Fruit fly (Drosophila melanogaster) whole organism, prepupa: Measurements from ENCODE around the gene CG17239.
A peak's percentile ranks its signal among the peaks of the same experiment; 100 is the strongest.

ENCODE experiments used
- Blimp-1 ChIP-seq: fragments of 200-800 bp; sonication (Bioruptor generic); optimal IDR thresholded peaks from 3 replicates; lab custom pipeline; 2017; ENCODE audit warnings: missing biosample characterization, missing genetic modification characterization, mild to moderate bottlenecking, moderate library complexity, missing genetic modification reagents
- CG10669 ChIP-seq: fragments of 200-800 bp; sonication (Bioruptor generic); optimal IDR thresholded peaks from 3 replicates; lab custom pipeline; 2018; ENCODE audit warnings: missing biosample characterization, mild to moderate bottlenecking, missing genetic modification characterization, moderate library complexity
- CG11294 ChIP-seq: fragments of 200-800 bp; sonication (Bioruptor generic); IDR thresholded peaks from 2 replicates; pipeline ENCODE4 v1.3.6; 2022; ENCODE audit warnings: missing biosample characterization, missing genetic modification characterization
- CG11762 ChIP-seq: fragments of 200-800 bp; sonication (Bioruptor generic); optimal IDR thresholded peaks from 3 replicates; lab custom pipeline; 2016; ENCODE audit warnings: missing biosample characterization, missing genetic modification characterization; ENCODE audit not compliant: insufficient read depth
- CG1621 ChIP-seq: fragments of 200-800 bp; sonication (Bioruptor generic); optimal IDR thresholded peaks from 3 replicates; lab custom pipeline; 2018; ENCODE audit warnings: missing biosample characterization, mild to moderate bottlenecking, missing genetic modification characterization
- CG16779 ChIP-seq: fragments of 200-800 bp; sonication (Bioruptor generic); optimal IDR thresholded peaks from 3 replicates; lab custom pipeline; 2017; ENCODE audit warnings: missing biosample characterization, mild to moderate bottlenecking, missing genetic modification characterization
- CG3032 ChIP-seq: fragments of 200-800 bp; optimal IDR thresholded peaks from 2 replicates; lab custom pipeline; 2019; ENCODE audit warnings: missing biosample characterization, mild to moderate bottlenecking, missing genetic modification characterization, moderate library complexity
- CG31627 ChIP-seq: fragments of 200-800 bp; sonication (Bioruptor generic); optimal IDR thresholded peaks from 3 replicates; lab custom pipeline; 2016; ENCODE audit warnings: missing biosample characterization, missing genetic modification characterization
- CG32006 ChIP-seq: fragments of 200-800 bp; sonication (Bioruptor generic); optimal IDR thresholded peaks from 3 replicates; lab custom pipeline; 2017; ENCODE audit warnings: missing biosample characterization, mild to moderate bottlenecking, missing genetic modification characterization
- CG34406 ChIP-seq: fragments of 200-800 bp; sonication (Bioruptor generic); optimal IDR thresholded peaks from 3 replicates; lab custom pipeline; 2016; ENCODE audit warnings: missing biosample characterization, missing genetic modification characterization
- CG3919 ChIP-seq: fragments of 200-800 bp; sonication (Bioruptor generic); optimal IDR thresholded peaks from 3 replicates; lab custom pipeline; 2016; ENCODE audit warnings: missing biosample characterization, missing genetic modification characterization
- CG4318 ChIP-seq: fragments of 200-800 bp; sonication (Bioruptor generic); optimal IDR thresholded peaks from 3 replicates; lab custom pipeline; 2017; ENCODE audit warnings: missing biosample characterization, mild to moderate bottlenecking, missing genetic modification characterization
- CG6163 ChIP-seq: fragments of 200-800 bp; sonication (Bioruptor generic); IDR thresholded peaks from 3 replicates; pipeline ENCODE4 v1.3.6; 2022; ENCODE audit warnings: missing biosample characterization, missing genetic modification characterization
- CG6276 ChIP-seq: fragments of 200-800 bp; sonication (Bioruptor generic); optimal IDR thresholded peaks from 2 replicates; lab custom pipeline; 2017; ENCODE audit warnings: missing biosample characterization, mild to moderate bottlenecking, missing genetic modification characterization
- CG6792 ChIP-seq: fragments of 200-800 bp; sonication (Bioruptor generic); optimal IDR thresholded peaks from 3 replicates; lab custom pipeline; 2016; ENCODE audit warnings: missing biosample characterization, missing genetic modification characterization
- CG8319 ChIP-seq: fragments of 200-800 bp; sonication (Bioruptor generic); optimal IDR thresholded peaks from 3 replicates; lab custom pipeline; 2016; ENCODE audit warnings: missing biosample characterization, missing genetic modification characterization
- CG8632 ChIP-seq: fragments of 200-800 bp; sonication (Bioruptor generic); optimal IDR thresholded peaks from 3 replicates; lab custom pipeline; 2016; ENCODE audit warnings: missing biosample characterization, missing genetic modification characterization
- CG9139 ChIP-seq: fragments of 200-800 bp; sonication (Bioruptor generic); optimal IDR thresholded peaks from 3 replicates; lab custom pipeline; 2017; ENCODE audit warnings: missing biosample characterization, mild to moderate bottlenecking, missing genetic modification characterization
- Eip78C ChIP-seq: fragments of 200-800 bp; sonication (Bioruptor generic); peaks from one replicate; lab custom pipeline; 2016; ENCODE audit warnings: missing biosample characterization, missing genetic modification characterization
- Ets21C ChIP-seq: fragments of 200-800 bp; sonication (Bioruptor generic); optimal IDR thresholded peaks from 3 replicates; lab custom pipeline; 2016; ENCODE audit warnings: missing biosample characterization, missing genetic modification characterization
- Gug ChIP-seq: fragments of 200-800 bp; sonication (Bioruptor generic); IDR thresholded peaks from 2 replicates; pipeline ENCODE4 v1.3.6; 2022; ENCODE audit warnings: missing biosample characterization, missing genetic modification characterization
- Hr38 ChIP-seq: sonication (Bioruptor generic); optimal IDR thresholded peaks from 2 replicates; lab custom pipeline; 2016; ENCODE audit warnings: missing biosample characterization, missing genetic modification characterization
- Hr39 ChIP-seq: fragments of 200-800 bp; sonication (Bioruptor generic); optimal IDR thresholded peaks from 2 replicates; lab custom pipeline; 2016; ENCODE audit warnings: missing biosample characterization, missing genetic modification characterization
- Lpt ChIP-seq: fragments of 200-800 bp; sonication (Bioruptor generic); optimal IDR thresholded peaks from 3 replicates; lab custom pipeline; 2016; ENCODE audit warnings: missing biosample characterization, missing genetic modification characterization
- Met ChIP-seq: fragments of 200-800 bp; sonication (Bioruptor generic); optimal IDR thresholded peaks from 3 replicates; lab custom pipeline; 2016; ENCODE audit warnings: missing biosample characterization, missing genetic modification characterization
- Smox ChIP-seq: fragments of 200-800 bp; sonication (Bioruptor generic); optimal IDR thresholded peaks from 3 replicates; lab custom pipeline; 2016; ENCODE audit warnings: missing biosample characterization, missing genetic modification characterization
- Sox102F ChIP-seq: fragments of 200-800 bp; sonication (Bioruptor generic); optimal IDR thresholded peaks from 2 replicates; lab custom pipeline; 2016; ENCODE audit warnings: missing biosample characterization, mild to moderate bottlenecking, missing genetic modification characterization
- Sox14 ChIP-seq: fragments of 200-800 bp; sonication (Bioruptor generic); optimal IDR thresholded peaks from 3 replicates; lab custom pipeline; 2016; ENCODE audit warnings: missing biosample characterization, missing genetic modification characterization
- acj6 ChIP-seq: fragments of 200-800 bp; sonication (Bioruptor generic); optimal IDR thresholded peaks from 3 replicates; lab custom pipeline; 2016; ENCODE audit warnings: missing biosample characterization, missing genetic modification characterization
- cyc ChIP-seq: fragments of 200-800 bp; sonication (Bioruptor generic); optimal IDR thresholded peaks from 3 replicates; lab custom pipeline; 2016; ENCODE audit warnings: missing biosample characterization, missing genetic modification characterization
- dsx ChIP-seq: fragments of 200-800 bp; optimal IDR thresholded peaks from 3 replicates; lab custom pipeline; 2019; ENCODE audit warnings: missing biosample characterization, mild to moderate bottlenecking, missing genetic modification characterization, moderate library complexity; ENCODE audit not compliant: poor library complexity, severe bottlenecking
- fd59A ChIP-seq: fragments of 200-800 bp; sonication (Bioruptor generic); optimal IDR thresholded peaks from 2 replicates; lab custom pipeline; 2017; ENCODE audit warnings: missing biosample characterization, mild to moderate bottlenecking, missing genetic modification characterization, missing genetic modification reagents
- fd85E ChIP-seq: fragments of 200-800 bp; sonication (Bioruptor generic); optimal IDR thresholded peaks from 3 replicates; lab custom pipeline; 2016; ENCODE audit warnings: missing biosample characterization, missing genetic modification characterization
- fkh ChIP-seq: fragments of 200-800 bp; sonication (Bioruptor generic); optimal IDR thresholded peaks from 3 replicates; lab custom pipeline; 2017; ENCODE audit warnings: missing biosample characterization, mild to moderate bottlenecking, missing genetic modification characterization, moderate library complexity
- lz ChIP-seq: fragments of 200-800 bp; sonication (Bioruptor generic); optimal IDR thresholded peaks from 3 replicates; lab custom pipeline; 2016; ENCODE audit warnings: missing biosample characterization, missing genetic modification characterization
- net ChIP-seq: fragments of 200-800 bp; sonication (Bioruptor generic); optimal IDR thresholded peaks from 3 replicates; lab custom pipeline; 2016; ENCODE audit warnings: missing biosample characterization, missing genetic modification characterization
- pdm3 ChIP-seq: fragments of 200-800 bp; sonication (Bioruptor generic); optimal IDR thresholded peaks from 3 replicates; lab custom pipeline; 2016; ENCODE audit warnings: missing biosample characterization, missing genetic modification characterization
- salr ChIP-seq, 2 experiments: fragments of 200-800 bp; sonication (Bioruptor generic); optimal IDR thresholded peaks; 3 replicates each; lab custom pipeline; 2016 to 2018; ENCODE audit warnings: missing biosample characterization in 2 of 2, missing genetic modification characterization in 2 of 2, mild to moderate bottlenecking in 1 of 2
- ss ChIP-seq, 2 experiments: fragments of 200-800 bp; sonication (Bioruptor generic); optimal IDR thresholded peaks; 2 replicates in 1 of 2; 3 replicates in 1 of 2; lab custom pipeline; 2017 to 2018; ENCODE audit warnings: mild to moderate bottlenecking in 2 of 2, missing biosample characterization in 2 of 2, missing genetic modification characterization in 2 of 2, moderate library complexity in 1 of 2
- vri ChIP-seq: fragments of 200-800 bp; sonication (Bioruptor generic); optimal IDR thresholded peaks from 3 replicates; lab custom pipeline; 2016; ENCODE audit warnings: missing biosample characterization, mild to moderate bottlenecking, missing genetic modification characterization

CG17239 gene

dm6 chr2L:2263142-2263541, 11.0 kb upstream of the CG17239 start, which contains the start of gene CG4270:
Gene CG4270 (plus strand): TSS chr2L:2263442.
- TF ChIP-seq CG6163 (GFP tag; lab: Robert Waterston, UW) (no peak), CG8632 (no peak), CG6792 (GFP tag; lab: Kevin White, UChicago) (no peak), fd85E (GFP tag; lab: Kevin White, UChicago) (no peak), cyc (GFP tag; lab: Kevin White, UChicago) (no peak), fd59A (GFP tag; lab: Kevin White, UChicago) (no peak), Sox14 (no peak), fkh (GFP tag; lab: Kevin White, UChicago) (no peak), CG34406 (GFP tag; lab: Kevin White, UChicago) (no peak), Smox (GFP tag; lab: Kevin White, UChicago) (no peak), CG8319 (GFP tag; lab: Kevin White, UChicago) (no peak), lz (GFP tag; lab: Kevin White, UChicago) (no peak), CG4318 (GFP tag; lab: Kevin White, UChicago) (no peak), Met (GFP tag; lab: Kevin White, UChicago) (no peak), Eip78C (GFP tag; lab: Kevin White, UChicago) (no peak)
- TF ChIP-seq, all 60 proteins: peak for 0

- TF ChIP-seq ss (GFP tag; optimal IDR thresholded peaks at IDR 0.05; lab: Kevin White, UChicago) (no peak), dsx (GFP tag; lab: Kevin White, UChicago) (no peak), CG4318 (GFP tag; lab: Kevin White, UChicago) (no peak), acj6 (GFP tag; lab: Kevin White, UChicago) (no peak), fkh (GFP tag; lab: Kevin White, UChicago) (no peak), CG11762 (no peak)
Observed at dm6 chr2L:2254950-2255349, 2.8 kb upstream of the CG17239 start, which contains the start of gene Send1. Gene Send1 (minus strand): TSS chr2L:2255050.

- TF ChIP-seq CG6163 (GFP tag; lab: Robert Waterston, UW) = no peak
- TF ChIP-seq fkh (GFP tag; lab: Kevin White, UChicago) = no peak
Observed at dm6 chr2L:2252745-2253144, 604 bp upstream of the CG17239 start, which contains the start of gene CG17234. Gene CG17234 (plus strand): TSS chr2L:2253045.

dm6 chr2L:2251175-2251574, 966 bp downstream of the CG17239 start, which contains the start of gene Ser12:
Gene Ser12 (minus strand): TSS chr2L:2251275.
- TF ChIP-seq CG3919 (GFP tag; lab: Kevin White, UChicago) = no peak
- TF ChIP-seq Smox (GFP tag; lab: Kevin White, UChicago) = no peak
- no peak for TF ChIP-seq vri (GFP tag; lab: Kevin White, UChicago)
- TF ChIP-seq Met (GFP tag; lab: Kevin White, UChicago) = no peak
- TF ChIP-seq Blimp-1 (GFP tag; lab: Kevin White, UChicago) = no peak

dm6 chr2L:2249578-2249977, 2.6 kb downstream of the CG17239 start:
- TF ChIP-seq Lpt (GFP tag; lab: Kevin White, UChicago) (no peak), CG8319 (GFP tag; lab: Kevin White, UChicago) (no peak), Blimp-1 (GFP tag; lab: Kevin White, UChicago) (no peak), CG31627 (GFP tag; lab: Kevin White, UChicago) (peak; percentile 14), Met (GFP tag; lab: Kevin White, UChicago) (no peak), CG1621 (no peak), pdm3 (peak; percentile 22), CG32006 (GFP tag; lab: Kevin White, UChicago) (peak; percentile 17), fkh (GFP tag; lab: Kevin White, UChicago) (no peak), CG6276 (no peak), vri (GFP tag; lab: Kevin White, UChicago) (no peak), CG8632 (no peak), CG10669 (GFP tag; lab: Kevin White, UChicago) (peak; percentile 5), Smox (GFP tag; lab: Kevin White, UChicago) (no peak), acj6 (GFP tag; lab: Kevin White, UChicago) (peak; percentile 31), ss (GFP tag; optimal IDR thresholded peaks at IDR 0.05; lab: Kevin White, UChicago) (no peak), CG3032 (tag; lab: Kevin White, UChicago) (no peak), CG16779 (tag; lab: Kevin White, UChicago) (no peak), cyc (GFP tag; lab: Kevin White, UChicago) (no peak), Hr38 (peak; percentile 16), Sox102F (GFP tag; lab: Kevin White, UChicago) (no peak), Hr39 (GFP tag; lab: Kevin White, UChicago) (peak; percentile 10), CG11294 (no peak), lz (GFP tag; lab: Kevin White, UChicago) (no peak), salr (GFP tag; optimal IDR thresholded peaks at IDR 0.05; lab: Kevin White, UChicago) (no peak), Gug (no peak), Ets21C (GFP tag; lab: Kevin White, UChicago) (no peak), net (no peak), CG9139 (GFP tag; lab: Kevin White, UChicago) (no peak), fd59A (GFP tag; lab: Kevin White, UChicago) (no peak), CG4318 (GFP tag; lab: Kevin White, UChicago) (no peak), CG3919 (GFP tag; lab: Kevin White, UChicago) (peak; percentile 25)
